Fruit fly (Drosophila melanogaster) S2 (cell line): ENCODE data around the gene yellow-f.

Experiments used
- CG8478 ChIP-seq: fragments of >200 bp; optimal IDR thresholded peaks from 2 replicates; lab custom pipeline; 2018
- CTCF ChIP-seq, 2 experiments: fragments of >200 bp; optimal IDR thresholded peaks; 2 replicates each; lab custom pipeline; 2018

yellow-f gene

dm6 chr3R:12960929-12961855 lies 31.8 kb downstream of the yellow-f start, which contains the start of gene Spc25:
TSS of gene Spc25 (plus strand) at chr3R:12961745.
- TF ChIP-seq CTCF (optimal IDR thresholded peaks at IDR 0.05; lab: Kevin White, UChicago) (peak; percentile 0 to 17), CG8478 (no peak)

DNA sequence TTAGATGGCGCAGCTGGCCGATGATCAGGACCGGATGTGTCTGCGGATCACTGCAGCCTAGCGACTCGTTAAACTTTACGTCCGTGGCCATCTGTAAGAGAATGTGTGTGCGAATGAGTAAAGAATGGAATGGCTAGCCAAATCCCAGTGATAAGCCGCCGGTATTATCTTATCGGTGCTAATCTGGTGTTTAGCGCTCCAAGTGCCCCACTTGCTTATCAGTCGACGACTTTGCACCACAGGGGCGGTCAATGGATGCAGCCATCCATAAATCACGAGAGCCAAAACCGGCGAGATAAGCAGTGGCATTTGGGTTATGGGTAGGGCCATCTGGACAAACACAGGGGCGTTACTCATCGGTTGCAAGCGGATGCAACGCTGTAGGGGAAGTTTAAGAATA lies 32.8 kb downstream of the yellow-f start:
- TF ChIP-seq CG8478: no peak
- no peak for TF ChIP-seq CTCF (optimal IDR thresholded peaks at IDR 0.05; lab: Kevin White, UChicago)

DNA sequence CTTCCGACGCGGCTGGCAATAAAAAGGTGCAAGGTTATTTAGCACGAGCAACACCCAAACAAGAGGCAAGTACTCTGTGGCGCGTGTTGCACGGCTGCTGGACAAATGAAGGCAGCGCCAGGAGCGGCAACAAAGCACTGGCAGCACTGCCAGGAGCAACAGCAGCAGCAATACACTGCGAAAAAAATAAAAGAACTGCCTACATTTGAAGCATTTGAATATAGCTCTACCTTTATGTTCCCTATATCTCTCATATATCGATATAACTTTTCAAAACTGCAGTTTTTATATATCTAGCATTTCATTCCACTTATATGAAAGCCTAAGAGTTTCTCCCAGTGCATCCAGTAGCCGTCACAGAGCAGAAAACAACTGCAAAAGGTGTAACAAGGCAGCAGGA lies 35.6 kb downstream of the yellow-f start:
- no peak for TF ChIP-seq CG8478
- no peak for TF ChIP-seq CTCF (optimal IDR thresholded peaks at IDR 0.05; lab: Kevin White, UChicago)
